Fruit fly (Drosophila melanogaster) whole organism, wandering third instar larva: ENCODE data around the gene CG44088.

ENCODE experiments used
- Abd-B ChIP-seq: fragments of >200 bp; optimal IDR thresholded peaks from 2 replicates; lab custom pipeline; 2017; ENCODE audit warnings: missing biosample characterization, missing genetic modification characterization
- CG32264 ChIP-seq: fragments of 200-800 bp; sonication (Bioruptor generic); optimal IDR thresholded peaks from 2 replicates; lab custom pipeline; 2016; ENCODE audit warnings: missing biosample characterization, missing genetic modification characterization
- CG9705 ChIP-seq: fragments of 200-800 bp; sonication (Bioruptor generic); optimal IDR thresholded peaks from 2 replicates; lab custom pipeline; 2018; ENCODE audit warnings: missing biosample characterization, mild to moderate bottlenecking, missing genetic modification characterization
- CrebA ChIP-seq: fragments of 200-800 bp; sonication (Bioruptor generic); optimal IDR thresholded peaks from 2 replicates; lab custom pipeline; 2016; ENCODE audit warnings: missing biosample characterization, mild to moderate bottlenecking, missing genetic modification characterization, borderline replicate concordance
- Dfd ChIP-seq: fragments of >200 bp; optimal IDR thresholded peaks from 2 replicates; lab custom pipeline; 2017; ENCODE audit warnings: missing biosample characterization, missing genetic modification characterization
- GATAd ChIP-seq: sonication (Bioruptor generic); optimal IDR thresholded peaks from 2 replicates; lab custom pipeline; 2016; ENCODE audit warnings: missing biosample characterization, missing genetic modification characterization
- HLH106 ChIP-seq: fragments of 200-800 bp; optimal IDR thresholded peaks from 3 replicates; lab custom pipeline; 2019; ENCODE audit warnings: missing biosample characterization, mild to moderate bottlenecking, missing genetic modification characterization, moderate library complexity
- Hnf4 ChIP-seq: fragments of 200-800 bp; sonication (Bioruptor generic); optimal IDR thresholded peaks from 2 replicates; lab custom pipeline; 2016; ENCODE audit warnings: missing biosample characterization, mild to moderate bottlenecking, missing genetic modification characterization
- Hr78 ChIP-seq: fragments of >200 bp; optimal IDR thresholded peaks from 2 replicates; lab custom pipeline; 2017; ENCODE audit warnings: missing biosample characterization, missing genetic modification characterization
- Hr83 ChIP-seq: fragments of 200-300 bp; sonication (Bioruptor generic); optimal IDR thresholded peaks from 2 replicates; lab custom pipeline; 2016; ENCODE audit warnings: missing biosample characterization, mild to moderate bottlenecking, missing genetic modification characterization, moderate library complexity; ENCODE audit not compliant: poor library complexity, severe bottlenecking
- Mio ChIP-seq: sonication (Bioruptor generic); optimal IDR thresholded peaks from 2 replicates; lab custom pipeline; 2016; ENCODE audit warnings: missing biosample characterization, missing genetic modification characterization
- Myc ChIP-seq: fragments of >200 bp; optimal IDR thresholded peaks from 2 replicates; lab custom pipeline; 2017
- N ChIP-seq: fragments of >200 bp; optimal IDR thresholded peaks from 2 replicates; lab custom pipeline; 2018; ENCODE audit warnings: missing biosample characterization, missing external identifiers, missing genetic modification characterization
- OdsH ChIP-seq: fragments of 200-800 bp; sonication (Bioruptor generic); optimal IDR thresholded peaks from 2 replicates; lab custom pipeline; 2016; ENCODE audit warnings: missing biosample characterization, mild to moderate bottlenecking, missing genetic modification characterization
- Sp1 ChIP-seq: fragments of 200-800 bp; sonication (Bioruptor generic); optimal IDR thresholded peaks from 3 replicates; lab custom pipeline; 2019; ENCODE audit warnings: missing biosample characterization, mild to moderate bottlenecking, missing genetic modification characterization, moderate library complexity
- Vsx2 ChIP-seq: fragments of 200-300, 225-300 bp; sonication (Bioruptor generic); optimal IDR thresholded peaks from 2 replicates; lab custom pipeline; 2018; ENCODE audit warnings: missing biosample characterization, missing genetic modification characterization; ENCODE audit not compliant: partially characterized antibody
- br ChIP-seq: fragments of 200-800 bp; sonication (Bioruptor generic); optimal IDR thresholded peaks from 2 replicates; lab custom pipeline; 2016; ENCODE audit warnings: missing biosample characterization, missing genetic modification characterization
- brk ChIP-seq: fragments of 200-800 bp; sonication (Bioruptor generic); optimal IDR thresholded peaks from 2 replicates; lab custom pipeline; 2016; ENCODE audit warnings: missing biosample characterization, mild to moderate bottlenecking, missing genetic modification characterization
- dl ChIP-seq, 2 experiments: fragments of 175-275, 200-275 bp in 1 of 2; fragments of 200-275 bp in 1 of 2; sonication (Bioruptor generic); optimal IDR thresholded peaks; lab custom pipeline; 2018; ENCODE audit warnings: mild to moderate bottlenecking in 2 of 2, missing biosample characterization in 2 of 2, missing genetic modification characterization in 2 of 2, moderate library complexity in 2 of 2; ENCODE audit not compliant: partially characterized antibody in 2 of 2, insufficient read depth in 1 of 2
- dmrt93B ChIP-seq: fragments of 200-800 bp; sonication (Bioruptor generic); optimal IDR thresholded peaks from 2 replicates; lab custom pipeline; 2018; ENCODE audit warnings: missing biosample characterization, mild to moderate bottlenecking, missing genetic modification characterization
- dsf ChIP-seq: sonication (Bioruptor generic); optimal IDR thresholded peaks from 2 replicates; lab custom pipeline; 2016; ENCODE audit warnings: missing biosample characterization, missing genetic modification characterization, borderline replicate concordance
- ey ChIP-seq: fragments of 200-800 bp; sonication (Bioruptor generic); optimal IDR thresholded peaks from 2 replicates; lab custom pipeline; 2016; ENCODE audit warnings: missing biosample characterization, missing genetic modification characterization
- foxo ChIP-seq, 2 experiments: fragments of 200-800 bp; sonication (Bioruptor generic); optimal IDR thresholded peaks; 2 replicates in 1 of 2; 3 replicates in 1 of 2; lab custom pipeline; 2016 to 2017; ENCODE audit warnings: missing biosample characterization in 2 of 2, missing genetic modification characterization in 2 of 2
- fru ChIP-seq: fragments of 200-800 bp; sonication (Bioruptor generic); optimal IDR thresholded peaks from 3 replicates; lab custom pipeline; 2016; ENCODE audit warnings: missing biosample characterization, mild to moderate bottlenecking, missing genetic modification characterization
- h ChIP-seq: fragments of 200-800 bp; sonication (Bioruptor generic); optimal IDR thresholded peaks from 3 replicates; lab custom pipeline; 2016; ENCODE audit warnings: missing biosample characterization, mild to moderate bottlenecking, missing genetic modification characterization
- jim ChIP-seq: fragments of 175-275, 200-325 bp; sonication (Bioruptor generic); optimal IDR thresholded peaks from 2 replicates; lab custom pipeline; 2016; ENCODE audit warnings: missing biosample characterization, mild to moderate bottlenecking, missing genetic modification characterization
- lola ChIP-seq: fragments of >200 bp; optimal IDR thresholded peaks from 2 replicates; lab custom pipeline; 2017; ENCODE audit warnings: missing biosample characterization, missing genetic modification characterization
- pan ChIP-seq: fragments of >200 bp; optimal IDR thresholded peaks from 2 replicates; lab custom pipeline; 2017
- psq ChIP-seq: fragments of 200-800 bp; sonication (Bioruptor generic); optimal IDR thresholded peaks from 3 replicates; lab custom pipeline; 2017; ENCODE audit warnings: missing biosample characterization, mild to moderate bottlenecking, missing genetic modification characterization, moderate library complexity
- rgr ChIP-seq: fragments of 200-800 bp; sonication (Bioruptor generic); optimal IDR thresholded peaks from 3 replicates; lab custom pipeline; 2016; ENCODE audit warnings: missing biosample characterization, mild to moderate bottlenecking, missing genetic modification characterization
- sage ChIP-seq: fragments of 200-800 bp; sonication (Bioruptor generic); optimal IDR thresholded peaks from 2 replicates; lab custom pipeline; 2016; ENCODE audit warnings: missing biosample characterization, mild to moderate bottlenecking, missing genetic modification characterization
- sv ChIP-seq: fragments of 200-800 bp; sonication (Bioruptor generic); optimal IDR thresholded peaks from 3 replicates; lab custom pipeline; 2016; ENCODE audit warnings: missing biosample characterization, missing genetic modification characterization
- tai ChIP-seq: sonication (Bioruptor generic); optimal IDR thresholded peaks from 2 replicates; lab custom pipeline; 2016; ENCODE audit warnings: missing biosample characterization, missing genetic modification characterization
- usp ChIP-seq: fragments of >200 bp; optimal IDR thresholded peaks from 2 replicates; lab custom pipeline; 2017; ENCODE audit warnings: missing biosample characterization, missing genetic modification characterization
- woc ChIP-seq: sonication (Bioruptor generic); optimal IDR thresholded peaks from 2 replicates; lab custom pipeline; 2016; ENCODE audit warnings: missing biosample characterization, mild to moderate bottlenecking, missing genetic modification characterization

The CG44088 gene

DNA sequence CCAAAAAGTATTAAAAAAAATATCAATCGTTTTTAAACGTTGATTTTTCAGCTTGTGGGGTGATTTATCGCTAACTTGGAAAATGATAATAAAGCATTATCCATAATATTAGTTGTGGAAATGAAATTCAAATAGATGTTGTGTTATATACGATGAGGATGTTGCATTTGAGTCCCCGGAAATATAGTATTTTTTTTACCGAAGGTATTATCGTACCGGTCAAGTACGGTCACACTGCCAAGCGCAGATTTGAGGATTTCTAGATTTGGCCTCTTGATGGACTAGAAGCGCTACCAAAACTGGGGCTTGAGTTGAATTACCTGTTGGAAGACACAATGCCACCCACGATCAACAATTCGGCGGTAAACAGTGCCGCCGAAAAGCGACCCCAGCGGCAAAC, 518 bp upstream of the CG44088 start:
- TF ChIP-seq N (GFP tag; lab: Kevin White, UChicago), result peak; percentile 51
- TF ChIP-seq HLH106 (tag; lab: Kevin White, UChicago), result no peak
- peak; percentile 16 for TF ChIP-seq CG9705 (GFP tag; lab: Kevin White, UChicago)
- TF ChIP-seq dmrt93B (GFP tag; lab: Kevin White, UChicago), result no peak
- no peak for TF ChIP-seq OdsH (GFP tag; lab: Kevin White, UChicago)
- peak; percentile 27 for TF ChIP-seq ey (GFP tag; lab: Kevin White, UChicago)
- TF ChIP-seq sage (GFP tag; lab: Kevin White, UChicago), result no peak
- peak; percentile 13 for TF ChIP-seq Hr78 (GFP tag; lab: Kevin White, UChicago)
- TF ChIP-seq woc, result no peak
- TF ChIP-seq fru (GFP tag; lab: Kevin White, UChicago), result peak; percentile 20

DNA sequence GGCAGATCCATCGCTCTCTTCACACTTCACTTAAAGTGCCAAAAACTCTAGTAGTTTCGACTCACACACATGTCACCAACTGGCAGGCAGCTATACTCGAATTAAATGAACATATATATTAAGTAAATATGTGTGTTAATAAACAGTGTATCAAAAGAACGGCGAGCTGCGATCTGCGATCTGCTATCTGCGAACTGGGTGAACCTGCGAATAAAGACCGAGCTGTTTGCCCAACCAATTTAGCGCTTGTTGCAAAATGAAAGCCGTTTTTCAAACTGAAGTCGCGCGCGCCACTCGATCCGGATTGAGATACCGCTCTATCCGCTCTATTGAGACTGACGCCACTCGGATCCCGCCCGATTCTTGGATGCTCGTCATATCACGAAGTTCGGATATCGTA, 1.8 kb downstream of the CG44088 start, which contains the start of gene CG44098:
TSS of gene CG44098 (minus strand) at position 101 of the 400 bp plus-strand sequence.
- TF ChIP-seq Hnf4 (GFP tag; lab: Kevin White, UChicago) (no peak), rgr (GFP tag; lab: Kevin White, UChicago) (peak; percentile 7), pan (no peak), h (GFP tag; lab: Kevin White, UChicago) (peak; percentile 13), Vsx2 (no peak), jim (GFP tag; lab: Kevin White, UChicago) (no peak), brk (GFP tag; lab: Kevin White, UChicago) (no peak), CG9705 (GFP tag; lab: Kevin White, UChicago) (no peak), br (GFP tag; lab: Kevin White, UChicago) (no peak), sv (GFP tag; lab: Kevin White, UChicago) (no peak), GATAd (GFP tag; lab: Kevin White, UChicago) (no peak), Hr83 (GFP tag; lab: Kevin White, UChicago) (peak; percentile 15), N (GFP tag; lab: Kevin White, UChicago) (no peak)

DNA sequence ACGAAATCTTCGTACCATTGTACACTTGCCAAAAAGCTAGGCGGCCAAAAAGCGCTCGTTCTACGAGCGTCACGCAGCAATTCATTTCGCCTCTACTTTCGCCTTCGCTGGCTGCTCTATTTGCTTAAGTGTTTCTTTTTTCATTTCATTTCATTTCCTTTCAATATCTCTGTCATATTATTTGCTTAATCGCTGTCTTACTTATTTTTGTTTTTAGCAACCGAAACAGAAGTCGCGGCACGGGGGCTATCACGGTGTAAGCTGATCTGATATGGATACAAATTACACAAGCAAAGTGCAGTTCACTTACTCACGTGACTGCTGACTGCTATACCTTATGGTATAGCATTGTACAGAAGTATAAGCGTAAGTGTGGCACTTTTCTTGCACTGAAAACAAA, 3.5 kb downstream of the CG44088 start:
- no peak for TF ChIP-seq pan
- no peak for TF ChIP-seq CG9705 (GFP tag; lab: Kevin White, UChicago)
- TF ChIP-seq br (GFP tag; lab: Kevin White, UChicago), result no peak
- TF ChIP-seq Vsx2, result no peak
- no peak for TF ChIP-seq Mio (GFP tag; lab: Kevin White, UChicago)
- no peak for TF ChIP-seq tai
- TF ChIP-seq usp (GFP tag; lab: Kevin White, UChicago), result no peak
- no peak for TF ChIP-seq Abd-B (GFP tag; lab: Kevin White, UChicago)
- no peak for TF ChIP-seq GATAd (GFP tag; lab: Kevin White, UChicago)
- no peak for TF ChIP-seq dl (GFP tag; optimal IDR thresholded peaks at IDR 0.05; lab: Kevin White, UChicago; ENCODE audit: insufficient read depth in 1 of 2, partially characterized antibody in 2 of 2)
- no peak for TF ChIP-seq lola (GFP tag; lab: Kevin White, UChicago)
- no peak for TF ChIP-seq psq (GFP tag; lab: Kevin White, UChicago)
- no peak for TF ChIP-seq woc
- no peak for TF ChIP-seq sage (GFP tag; lab: Kevin White, UChicago)
- TF ChIP-seq CrebA (GFP tag; lab: Kevin White, UChicago), result no peak
- TF ChIP-seq Sp1 (GFP tag; lab: Kevin White, UChicago), result no peak
- TF ChIP-seq Hnf4 (GFP tag; lab: Kevin White, UChicago), result no peak
- TF ChIP-seq CG32264 (GFP tag; lab: Kevin White, UChicago), result no peak
- no peak for TF ChIP-seq HLH106 (tag; lab: Kevin White, UChicago)
- TF ChIP-seq brk (GFP tag; lab: Kevin White, UChicago), result no peak
- TF ChIP-seq dsf, result no peak
- TF ChIP-seq Dfd (GFP tag; lab: Kevin White, UChicago), result no peak
- TF ChIP-seq foxo (GFP tag; optimal IDR thresholded peaks at IDR 0.05; lab: Kevin White, UChicago), result no peak
- no peak for TF ChIP-seq Hr78 (GFP tag; lab: Kevin White, UChicago)
- TF ChIP-seq jim (GFP tag; lab: Kevin White, UChicago), result no peak
- TF ChIP-seq rgr (GFP tag; lab: Kevin White, UChicago), result peak; percentile 38
- no peak for TF ChIP-seq N (GFP tag; lab: Kevin White, UChicago)
- peak; percentile 57 for TF ChIP-seq h (GFP tag; lab: Kevin White, UChicago)
- peak; percentile 0 for TF ChIP-seq Hr83 (GFP tag; lab: Kevin White, UChicago)
- no peak for TF ChIP-seq Myc
- no peak for TF ChIP-seq sv (GFP tag; lab: Kevin White, UChicago)
- no peak for TF ChIP-seq ey (GFP tag; lab: Kevin White, UChicago)
- no peak for TF ChIP-seq dmrt93B (GFP tag; lab: Kevin White, UChicago)
- peak; percentile 39 for TF ChIP-seq OdsH (GFP tag; lab: Kevin White, UChicago)
- peak; percentile 23 for TF ChIP-seq fru (GFP tag; lab: Kevin White, UChicago)
